Worm (Caenorhabditis elegans): ENCODE results near the gene srpa-72.

- TF ChIP-seq daf-12 (tag; optimal IDR thresholded peaks at IDR 0.05) (no peak), lin-13 (GFP tag; optimal IDR thresholded peaks at IDR 0.05) (no peak), ceh-82 (tag; optimal IDR thresholded peaks at IDR 0.05) (no peak), tag-97 (GFP tag; IDR thresholded peaks at IDR 0.05) (no peak), snpc-4 (tag; optimal IDR thresholded peaks at IDR 0.05) (no peak), unc-62 (GFP tag; optimal IDR thresholded peaks at IDR 0.05 in 1 of 2) (no peak), unc-62 (tag; optimal IDR thresholded peaks at IDR 0.05) (no peak), unc-130 (GFP tag; optimal IDR thresholded peaks at IDR 0.05) (no peak), nhr-111 (GFP tag; optimal IDR thresholded peaks at IDR 0.05) (no peak), nhr-76 (tag; optimal IDR thresholded peaks at IDR 0.05) (no peak), snpc-1.2 (GFP tag; IDR thresholded peaks at IDR 0.05) (no peak), php-3 (GFP tag; IDR thresholded peaks at IDR 0.05) (no peak), nhr-41 (GFP tag; IDR thresholded peaks at IDR 0.05) (no peak), ctbp-1 (GFP tag; IDR thresholded peaks at IDR 0.05) (no peak), sdz-12 (GFP tag; optimal IDR thresholded peaks at IDR 0.05) (no peak)
These were observed 4.4 kb downstream of the srpa-72 start for ce11 chrII:2791693-2792092.
